Worm (Caenorhabditis elegans): ENCODE measurements around the gene R03G8.3.

The R03G8.3 gene

DNA sequence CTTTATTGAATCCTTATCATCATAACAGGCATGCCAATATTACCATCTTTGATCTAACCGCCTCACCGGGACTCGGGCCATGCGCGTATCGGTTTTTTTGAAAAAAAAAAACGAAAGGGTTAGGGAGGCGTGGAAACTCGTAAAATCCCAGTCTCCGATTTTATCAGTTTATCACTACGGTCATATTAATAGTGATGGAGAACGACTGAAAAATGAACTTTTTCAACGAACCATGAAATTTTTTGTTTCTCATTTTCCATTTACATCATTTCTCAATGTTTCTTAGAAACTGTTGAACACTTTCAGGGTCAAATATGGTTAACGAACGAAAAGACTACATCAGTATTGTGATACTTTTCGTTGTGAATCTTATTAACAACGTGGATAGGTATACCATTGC lies 39.2 kb downstream of the R03G8.3 start, which contains the start of gene spin-3:
spin-3 (plus strand) TSS at position 301 of the 400 bp plus-strand sequence.
- TF ChIP-seq sea-1 (GFP tag; conservative IDR thresholded peaks at IDR 0.05) (no peak), hnd-1 (tag; optimal IDR thresholded peaks at IDR 0.05) (no peak), B0310.2 (tag; optimal IDR thresholded peaks at IDR 0.05) (no peak), ets-7 (tag; optimal IDR thresholded peaks at IDR 0.05) (no peak), F13C5.2 (tag; optimal IDR thresholded peaks at IDR 0.05) (no peak), tra-4 (tag; optimal IDR thresholded peaks at IDR 0.05) (no peak), hmg-4 (GFP tag; optimal IDR thresholded peaks at IDR 0.05) (no peak), ceh-36 (tag; optimal IDR thresholded peaks at IDR 0.05) (no peak), ceh-13 (GFP tag; optimal IDR thresholded peaks at IDR 0.05) (no peak), pes-1 (GFP tag; IDR thresholded peaks at IDR 0.05) (no peak)

DNA sequence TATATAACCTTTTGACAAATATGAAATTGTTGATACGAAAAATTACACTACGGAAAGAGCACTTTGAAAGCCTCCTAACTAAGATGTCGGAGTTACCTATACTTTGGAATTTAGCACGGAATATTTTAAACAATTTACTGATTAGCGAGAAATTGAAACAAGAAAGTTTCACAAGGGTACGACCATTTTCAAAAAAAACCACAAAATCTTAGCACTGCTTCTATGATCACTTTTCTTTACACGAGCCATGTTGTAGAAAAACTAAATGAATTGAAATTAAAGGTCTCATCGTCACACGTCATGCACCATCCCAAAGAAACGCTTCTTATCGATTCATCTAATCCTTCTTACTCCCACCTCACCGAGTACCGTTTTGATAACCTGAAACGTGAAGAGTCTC lies 44.0 kb downstream of the R03G8.3 start, which contains the start of gene F09A5.2:
F09A5.2 (plus strand) TSS at position 301 of the 400 bp plus-strand sequence.
- TF ChIP-seq sea-1 (GFP tag; conservative IDR thresholded peaks at IDR 0.05) (no peak), flt-1 (GFP tag; IDR thresholded peaks at IDR 0.05) (no peak), B0310.2 (tag; optimal IDR thresholded peaks at IDR 0.05) (no peak), hnd-1 (tag; optimal IDR thresholded peaks at IDR 0.05) (no peak), ceh-13 (GFP tag; optimal IDR thresholded peaks at IDR 0.05) (no peak), hmbx-1 (tag; optimal IDR thresholded peaks at IDR 0.05) (no peak), hmg-4 (GFP tag; optimal IDR thresholded peaks at IDR 0.05) (no peak), scrt-1 (GFP tag; IDR thresholded peaks at IDR 0.05) (no peak), ets-7 (tag; optimal IDR thresholded peaks at IDR 0.05) (no peak), aly-1 (tag; optimal IDR thresholded peaks at IDR 0.05) (no peak), tra-4 (tag; optimal IDR thresholded peaks at IDR 0.05) (no peak), ama-1 (optimal IDR thresholded peaks at IDR 0.05) (no peak), ceh-36 (tag; optimal IDR thresholded peaks at IDR 0.05) (no peak), tbx-11 (GFP tag; IDR thresholded peaks at IDR 0.05) (no peak), F13C5.2 (tag; optimal IDR thresholded peaks at IDR 0.05) (no peak)

DNA sequence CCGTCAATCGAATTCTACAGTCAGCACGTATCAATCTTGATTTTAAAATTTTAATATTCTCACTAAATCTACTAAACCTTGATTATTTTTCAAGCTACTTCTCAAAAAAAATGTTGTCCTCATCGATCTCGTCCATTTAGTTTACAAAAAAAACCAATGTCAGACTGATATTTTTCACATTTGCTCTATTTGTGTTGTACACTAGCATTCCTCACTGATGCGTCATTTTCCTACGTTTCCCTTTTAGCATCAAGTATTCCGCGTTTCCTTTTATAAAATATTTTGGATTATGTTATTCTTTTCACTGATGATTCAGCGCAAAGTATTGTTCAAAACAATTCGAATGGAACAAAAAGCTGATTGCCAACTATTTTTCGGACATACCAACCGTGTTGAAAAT lies 48.7 kb downstream of the R03G8.3 start, which contains the start of gene ttr-34:
ttr-34 (plus strand) TSS at position 301 of the 400 bp plus-strand sequence.
- TF ChIP-seq pes-1 (GFP tag; IDR thresholded peaks at IDR 0.05), result no peak
- TF ChIP-seq aly-1 (tag; optimal IDR thresholded peaks at IDR 0.05), result no peak
- TF ChIP-seq tbx-37 (GFP tag; conservative IDR thresholded peaks at IDR 0.05), result no peak
- no peak for TF ChIP-seq ceh-36 (tag; optimal IDR thresholded peaks at IDR 0.05)
- TF ChIP-seq scrt-1 (GFP tag; IDR thresholded peaks at IDR 0.05), result no peak
- TF ChIP-seq B0310.2 (tag; optimal IDR thresholded peaks at IDR 0.05), result no peak
- TF ChIP-seq ama-1 (optimal IDR thresholded peaks at IDR 0.05), result no peak
- no peak for TF ChIP-seq ets-7 (tag; optimal IDR thresholded peaks at IDR 0.05)

DNA sequence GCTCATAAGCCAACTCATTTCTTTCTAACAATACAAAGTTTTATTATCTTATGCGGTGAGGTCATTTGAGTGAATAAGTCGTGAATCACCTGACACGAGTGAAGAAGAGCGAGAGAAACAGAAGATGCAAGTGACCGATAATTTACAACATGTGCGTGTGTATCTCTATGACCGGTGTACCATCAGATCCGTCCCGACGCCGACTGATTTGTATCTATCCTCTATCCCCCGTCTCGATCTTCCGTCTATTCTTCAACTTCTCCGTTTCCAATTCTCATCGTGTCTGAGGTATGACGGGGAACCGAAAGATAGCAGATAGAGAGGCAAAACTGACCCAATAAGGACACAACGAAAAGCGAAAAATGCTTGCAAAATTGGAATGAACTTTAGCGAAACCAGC lies 50.7 kb downstream of the R03G8.3 start, which contains the start of gene F09A5.3:
F09A5.3 (plus strand) TSS at position 162 of the 400 bp plus-strand sequence.
- TF ChIP-seq ama-1 (optimal IDR thresholded peaks at IDR 0.05) (no peak), ceh-36 (tag; optimal IDR thresholded peaks at IDR 0.05) (no peak), hmg-4 (GFP tag; optimal IDR thresholded peaks at IDR 0.05) (no peak), scrt-1 (GFP tag; IDR thresholded peaks at IDR 0.05) (no peak), flt-1 (GFP tag; IDR thresholded peaks at IDR 0.05) (no peak), F13C5.2 (tag; optimal IDR thresholded peaks at IDR 0.05) (no peak), tbx-11 (GFP tag; IDR thresholded peaks at IDR 0.05) (no peak), tbx-37 (GFP tag; conservative IDR thresholded peaks at IDR 0.05) (no peak), B0310.2 (tag; optimal IDR thresholded peaks at IDR 0.05) (no peak), hnd-1 (tag; optimal IDR thresholded peaks at IDR 0.05) (no peak), aly-1 (tag; optimal IDR thresholded peaks at IDR 0.05) (no peak), sea-1 (GFP tag; conservative IDR thresholded peaks at IDR 0.05) (no peak), pes-1 (GFP tag; IDR thresholded peaks at IDR 0.05) (no peak), tra-4 (tag; optimal IDR thresholded peaks at IDR 0.05) (no peak), ceh-13 (GFP tag; optimal IDR thresholded peaks at IDR 0.05) (no peak)

DNA sequence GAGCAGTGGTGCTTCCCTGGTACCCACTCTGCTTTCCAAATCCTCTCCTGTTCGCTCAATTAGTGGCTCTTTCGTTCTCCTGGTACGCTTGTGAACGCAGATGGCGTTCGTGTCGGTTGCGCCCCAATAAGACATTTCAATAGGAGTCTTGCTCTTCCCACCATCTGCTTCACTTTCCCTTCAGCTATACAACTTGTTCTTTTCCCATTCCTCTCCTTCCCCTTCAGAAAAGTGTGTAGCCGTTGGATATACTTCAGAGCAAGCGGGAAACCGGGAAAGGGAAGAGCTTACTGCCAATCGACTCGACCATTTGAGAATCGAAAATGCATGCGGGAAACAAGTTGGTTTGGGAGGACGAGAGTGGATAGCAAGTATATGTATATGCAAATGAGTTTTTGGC lies 52.5 kb downstream of the R03G8.3 start:
- peak; percentile 80 for TF ChIP-seq hmg-4 (GFP tag; optimal IDR thresholded peaks at IDR 0.05)
- TF ChIP-seq ets-7 (tag; optimal IDR thresholded peaks at IDR 0.05), result no peak
- TF ChIP-seq B0310.2 (tag; optimal IDR thresholded peaks at IDR 0.05), result no peak
- TF ChIP-seq ama-1 (optimal IDR thresholded peaks at IDR 0.05), result no peak
